Worm (Caenorhabditis elegans) whole organism, young adult: Measurements from ENCODE around the gene smc-6.

Experiments
- B0019.2 ChIP-seq: fragments of 200-800 bp; sonication (Bioruptor generic); conservative IDR thresholded peaks from 2 replicates; pipeline ENCODE4 v1.3.6; 2022; ENCODE audit warnings: missing genetic modification reagents, missing genetic modification characterization, missing compliant biosample characterization
- B0035.1 ChIP-seq: sonication (generic microtip); optimal IDR thresholded peaks from 2 replicates; lab custom pipeline; 2016; ENCODE audit warnings: missing genetic modification characterization, mild to moderate bottlenecking, missing compliant biosample characterization, missing genotype, missing genetic modification reagents
- C17E4.6 ChIP-seq: fragments of 200-800 bp; sonication (Bioruptor generic); IDR thresholded peaks from 2 replicates; pipeline ENCODE4 v1.3.6; 2022; ENCODE audit warnings: missing genetic modification reagents, missing genetic modification characterization, missing compliant biosample characterization
- F10E7.11 ChIP-seq: sonication (generic microtip); optimal IDR thresholded peaks from 2 replicates; lab custom pipeline; 2017; ENCODE audit warnings: mild to moderate bottlenecking, missing genetic modification characterization, moderate library complexity, missing compliant biosample characterization
- F37B4.10 ChIP-seq: fragments of 200-800 bp; sonication (Bioruptor generic); IDR thresholded peaks from 2 replicates; pipeline ENCODE4 v1.3.6; 2022; ENCODE audit warnings: missing genetic modification characterization, missing compliant biosample characterization
- F39B2.1 ChIP-seq: fragments of 200-800 bp; sonication (Bioruptor generic); IDR thresholded peaks from 2 replicates; pipeline ENCODE4 v1.3.6; 2022; ENCODE audit warnings: missing genetic modification reagents, missing genetic modification characterization, missing compliant biosample characterization
- F55B11.4 ChIP-seq: sonication (generic microtip); optimal IDR thresholded peaks from 2 replicates; lab custom pipeline; 2016; ENCODE audit warnings: missing compliant biosample characterization, missing genetic modification characterization, borderline replicate concordance; ENCODE audit not compliant: insufficient read depth
- Y56A3A.18 ChIP-seq: fragments of 200-800 bp; sonication (Bioruptor generic); IDR thresholded peaks from 2 replicates; pipeline ENCODE4 v1.3.6; 2022; ENCODE audit warnings: missing genetic modification reagents, missing genetic modification characterization, missing compliant biosample characterization
- Y95B8A.8 ChIP-seq: fragments of 200-800 bp; sonication (Bioruptor generic); IDR thresholded peaks from 2 replicates; pipeline ENCODE4 v1.3.6; 2022; ENCODE audit warnings: missing genetic modification reagents, missing genetic modification characterization, missing compliant biosample characterization
- akir-1 ChIP-seq: fragments of 200-800 bp; sonication (Bioruptor generic); optimal IDR thresholded peaks from 2 replicates; lab custom pipeline; 2018; ENCODE audit warnings: mild to moderate bottlenecking, missing genetic modification characterization, moderate library complexity, missing compliant biosample characterization
- aptf-3 ChIP-seq: fragments of 200-800 bp; sonication (Bioruptor generic); IDR thresholded peaks from 2 replicates; pipeline ENCODE4 v1.3.6; 2022; ENCODE audit warnings: missing genetic modification characterization, missing compliant biosample characterization
- bed-2 ChIP-seq: fragments of 200-800 bp; sonication (Bioruptor generic); IDR thresholded peaks from 2 replicates; pipeline ENCODE4 v1.3.6; 2022; ENCODE audit warnings: missing genetic modification reagents, missing genetic modification characterization, missing compliant biosample characterization
- cebp-1 ChIP-seq, 2 experiments: fragments of 200-800 bp in 1 of 2; sonication (Bioruptor generic) in 1 of 2; sonication (generic microtip) in 1 of 2; IDR thresholded peaks in 1 of 2; optimal IDR thresholded peaks in 1 of 2; 2 replicates each; pipeline versions ENCODE4 v1.3.6 to Lab custom; 2017 to 2022; ENCODE audit warnings: missing compliant biosample characterization in 2 of 2, missing genetic modification characterization in 2 of 2, mild to moderate bottlenecking in 1 of 2, missing genetic modification reagents in 1 of 2, moderate library complexity in 1 of 2
- ceh-79 ChIP-seq: sonication (generic microtip); optimal IDR thresholded peaks from 2 replicates; lab custom pipeline; 2017; ENCODE audit warnings: mild to moderate bottlenecking, missing genetic modification characterization, missing compliant biosample characterization
- ceh-91 ChIP-seq: fragments of 200-800 bp; sonication (Bioruptor generic); IDR thresholded peaks from 2 replicates; pipeline ENCODE4 v1.3.6; 2022; ENCODE audit warnings: missing genetic modification reagents, missing genetic modification characterization, missing compliant biosample characterization
- chd-7 ChIP-seq: sonication (generic microtip); optimal IDR thresholded peaks from 2 replicates; lab custom pipeline; 2016; ENCODE audit warnings: mild to moderate bottlenecking, missing genetic modification characterization, moderate library complexity, missing compliant biosample characterization
- die-1 ChIP-seq: sonication (generic microtip); optimal IDR thresholded peaks from 2 replicates; lab custom pipeline; 2016; ENCODE audit warnings: missing genotype, mild to moderate bottlenecking, missing genetic modification characterization, missing compliant biosample characterization
- dpff-1 ChIP-seq: sonication (generic microtip); optimal IDR thresholded peaks from 2 replicates; lab custom pipeline; 2017; ENCODE audit warnings: mild to moderate bottlenecking, missing genetic modification characterization, missing compliant biosample characterization
- efl-1 ChIP-seq: fragments of 150-350 bp; optimal IDR thresholded peaks from 2 replicates; lab custom pipeline; 2014; ENCODE audit warnings: missing biosample characterization, missing genetic modification reagents, missing genetic modification characterization
- egrh-3 ChIP-seq: fragments of 200-800 bp; sonication (Bioruptor generic); IDR thresholded peaks from 2 replicates; pipeline ENCODE4 v1.3.6; 2022; ENCODE audit warnings: missing genetic modification reagents, missing genetic modification characterization, missing compliant biosample characterization
- ekl-4 ChIP-seq: fragments of 200-800 bp; sonication (Bioruptor generic); IDR thresholded peaks from 2 replicates; pipeline ENCODE4 v1.3.6; 2022; ENCODE audit warnings: missing genetic modification reagents, missing genetic modification characterization, missing compliant biosample characterization
- ets-4 ChIP-seq: fragments of 200-800 bp; sonication (Bioruptor generic); optimal IDR thresholded peaks from 2 replicates; lab custom pipeline; 2018; ENCODE audit warnings: mild to moderate bottlenecking, missing genetic modification characterization, missing compliant biosample characterization
- gei-17 ChIP-seq: fragments of 200-800 bp; sonication (Bioruptor generic); optimal IDR thresholded peaks from 2 replicates; lab custom pipeline; 2018; ENCODE audit warnings: mild to moderate bottlenecking, missing genetic modification characterization, missing compliant biosample characterization
- hrde-1 ChIP-seq: sonication (generic microtip); optimal IDR thresholded peaks from 2 replicates; lab custom pipeline; 2016; ENCODE audit warnings: missing genetic modification characterization, mild to moderate bottlenecking, missing compliant biosample characterization, moderate library complexity, missing genotype, missing genetic modification reagents, borderline replicate concordance
- hsf-1 ChIP-seq: fragments of 200-800 bp; sonication (Bioruptor generic); IDR thresholded peaks from 2 replicates; pipeline ENCODE4 v1.3.6; 2022; ENCODE audit warnings: missing genetic modification reagents, missing genetic modification characterization, missing compliant biosample characterization
- let-526 ChIP-seq: fragments of 200-800 bp; sonication (Bioruptor generic); IDR thresholded peaks from 2 replicates; pipeline ENCODE4 v1.3.6; 2022; ENCODE audit warnings: missing genetic modification reagents, missing genetic modification characterization, missing compliant biosample characterization
- let-607 ChIP-seq, 2 experiments: fragments of 200-800 bp in 1 of 2; sonication (Bioruptor generic) in 1 of 2; sonication (generic microtip) in 1 of 2; optimal IDR thresholded peaks; 2 replicates each; lab custom pipeline; 2016 to 2018; ENCODE audit warnings: mild to moderate bottlenecking in 2 of 2, missing compliant biosample characterization in 2 of 2, missing genetic modification characterization in 2 of 2, moderate library complexity in 2 of 2, missing genotype in 1 of 2
- lin-26 ChIP-seq: fragments of 200-800 bp; sonication (Bioruptor generic); IDR thresholded peaks from 2 replicates; pipeline ENCODE4 v1.3.6; 2022; ENCODE audit warnings: missing genetic modification reagents, missing genetic modification characterization, missing compliant biosample characterization
- lin-35 ChIP-seq, 3 experiments: fragments of 150-350 bp in 2 of 3; sonication (generic microtip) in 1 of 3; optimal IDR thresholded peaks; 2 replicates each; lab custom pipeline; 2014 to 2018; ENCODE audit warnings: missing biosample characterization in 3 of 3, missing genetic modification characterization in 3 of 3, missing genetic modification reagents in 3 of 3
- lin-54 ChIP-seq: fragments of 200-800 bp; sonication (Bioruptor generic); optimal IDR thresholded peaks from 2 replicates; lab custom pipeline; 2018; ENCODE audit warnings: mild to moderate bottlenecking, missing genetic modification characterization, missing compliant biosample characterization
- lsl-1 ChIP-seq: fragments of 200-800 bp; sonication (Bioruptor generic); optimal IDR thresholded peaks from 2 replicates; lab custom pipeline; 2018; ENCODE audit warnings: mild to moderate bottlenecking, missing genetic modification characterization, moderate library complexity, missing compliant biosample characterization
- lsy-27 ChIP-seq: sonication (generic microtip); optimal IDR thresholded peaks from 2 replicates; lab custom pipeline; 2017; ENCODE audit warnings: missing genetic modification characterization, mild to moderate bottlenecking, missing compliant biosample characterization, antibody characterized with exemption, missing genotype, borderline replicate concordance; ENCODE audit not compliant: insufficient read depth
- madf-3 ChIP-seq: fragments of 200-800 bp; sonication (Bioruptor generic); IDR thresholded peaks from 2 replicates; pipeline ENCODE4 v1.3.6; 2022; ENCODE audit warnings: missing genetic modification reagents, missing genetic modification characterization, missing compliant biosample characterization
- mcd-1 ChIP-seq: fragments of 200-800 bp; sonication (Bioruptor generic); IDR thresholded peaks from 2 replicates; pipeline ENCODE4 v1.3.6; 2022; ENCODE audit warnings: missing genetic modification reagents, missing genetic modification characterization, missing compliant biosample characterization
- mel-28 ChIP-seq: sonication (generic microtip); optimal IDR thresholded peaks from 2 replicates; lab custom pipeline; 2016; ENCODE audit warnings: borderline replicate concordance, mild to moderate bottlenecking, missing genetic modification characterization, missing compliant biosample characterization
- mes-4 ChIP-seq: sonication (generic microtip); optimal IDR thresholded peaks from 2 replicates; lab custom pipeline; 2016; ENCODE audit warnings: missing genotype, missing genetic modification characterization, missing compliant biosample characterization
- nfyb-1 ChIP-seq: fragments of 200-800 bp; sonication (Bioruptor generic); IDR thresholded peaks from 2 replicates; pipeline ENCODE4 v1.3.6; 2022; ENCODE audit warnings: missing genetic modification reagents, missing genetic modification characterization, missing compliant biosample characterization
- nhr-80 ChIP-seq: sonication (generic microtip); optimal IDR thresholded peaks from 2 replicates; lab custom pipeline; 2016; ENCODE audit warnings: missing genetic modification characterization, missing compliant biosample characterization
- pbrm-1 ChIP-seq: fragments of 200-800 bp; sonication (Bioruptor generic); IDR thresholded peaks from 2 replicates; pipeline ENCODE4 v1.3.6; 2022; ENCODE audit warnings: missing genetic modification reagents, missing genetic modification characterization, missing compliant biosample characterization
- pha-4 ChIP-seq: fragments of 150-350 bp; sonication (generic microtip); optimal IDR thresholded peaks from 2 replicates; lab custom pipeline; 2014; ENCODE audit warnings: missing biosample characterization, missing genetic modification reagents, missing genetic modification characterization
- repo-1 ChIP-seq: sonication (generic microtip); optimal IDR thresholded peaks from 2 replicates; lab custom pipeline; 2017; ENCODE audit warnings: mild to moderate bottlenecking, missing genetic modification characterization, missing compliant biosample characterization
- snpc-1.1 ChIP-seq: sonication (generic microtip); optimal IDR thresholded peaks from 2 replicates; lab custom pipeline; 2017; ENCODE audit warnings: missing genetic modification characterization, mild to moderate bottlenecking, missing compliant biosample characterization, antibody characterized with exemption, moderate library complexity, missing genotype, missing genetic modification reagents; ENCODE audit not compliant: insufficient read depth
- tbp1 ChIP-seq: fragments of 200-800 bp; sonication (Bioruptor generic); optimal IDR thresholded peaks from 2 replicates; lab custom pipeline; 2018; ENCODE audit warnings: mild to moderate bottlenecking, missing genetic modification characterization, missing compliant biosample characterization
- unc-130 ChIP-seq: sonication (generic microtip); optimal IDR thresholded peaks from 2 replicates; lab custom pipeline; 2016; ENCODE audit warnings: missing genetic modification reagents, missing genetic modification characterization, missing compliant biosample characterization
- zfh-2 ChIP-seq: fragments of 200-800 bp; sonication (Bioruptor generic); conservative IDR thresholded peaks from 2 replicates; pipeline ENCODE4 v1.3.6; 2022; ENCODE audit warnings: missing genetic modification reagents, missing genetic modification characterization, missing compliant biosample characterization
- ztf-18 ChIP-seq: sonication (generic microtip); optimal IDR thresholded peaks from 2 replicates; lab custom pipeline; 2016; ENCODE audit warnings: missing genotype, mild to moderate bottlenecking, missing genetic modification characterization, missing compliant biosample characterization

The smc-6 gene

ce11 chrII:11619895-11620439, 41.5 kb downstream of the smc-6 start (continued):
- TF ChIP-seq dpff-1 (tag; lab: Kevin White, UChicago) (no peak), hsf-1 (GFP tag; lab: Robert Waterston, UW) (no peak), nhr-80 (peak; percentile 100), hrde-1 (tag; lab: Kevin White, UChicago) (no peak), gei-17 (GFP tag; lab: Kevin White, UChicago) (peak; percentile 61), pbrm-1 (GFP tag; lab: Robert Waterston, UW) (0 out of 2 replicates have a peak, but pooled peaks have one; percentile 55), F39B2.1 (GFP tag; lab: Robert Waterston, UW) (no peak), unc-130 (GFP tag; lab: Kevin White, UChicago) (no peak), aptf-3 (GFP tag; lab: Robert Waterston, UW) (no peak), ztf-18 (tag; lab: Kevin White, UChicago) (peak; percentile 55), zfh-2 (GFP tag; lab: Robert Waterston, UW) (peak; percentile 100), tbp1 (GFP tag; lab: Kevin White, UChicago) (peak; percentile 39), Y95B8A.8 (no peak), let-526 (no peak), lin-35 (GFP tag; optimal IDR thresholded peaks at IDR 0.05; lab: Kevin White, UChicago) (peak in 1 of 3 experiments; percentile 36), cebp-1 (GFP tag; IDR thresholded peaks at IDR 0.05; lab: Robert Waterston, UW) (peak; percentile 71), cebp-1 (tag; optimal IDR thresholded peaks at IDR 0.05; lab: Kevin White, UChicago) (peak; percentile 89), lin-54 (peak; percentile 49), akir-1 (no peak), ceh-79 (tag; lab: Kevin White, UChicago) (no peak), C17E4.6 (GFP tag; lab: Robert Waterston, UW) (no peak), lin-26 (GFP tag; lab: Robert Waterston, UW) (no peak), snpc-1.1 (tag; lab: Kevin White, UChicago) (no peak), mcd-1 (peak; percentile 73), ets-4 (GFP tag; lab: Kevin White, UChicago) (peak; percentile 79), egrh-3 (peak; percentile 92), ceh-91 (GFP tag; lab: Robert Waterston, UW) (no peak), let-607 (tag; optimal IDR thresholded peaks at IDR 0.05; lab: Kevin White, UChicago) (peak; percentile 51 to 68), madf-3 (GFP tag; lab: Robert Waterston, UW) (0 out of 2 replicates have a peak, but pooled peaks have one; percentile 36), mes-4 (no peak), B0019.2 (GFP tag; lab: Robert Waterston, UW) (no peak), efl-1 (GFP tag; lab: Kevin White, UChicago) (no peak), bed-2 (GFP tag; lab: Robert Waterston, UW) (0 out of 2 replicates have a peak, but pooled peaks have one; percentile 53), lsl-1 (no peak), mel-28 (tag; lab: Kevin White, UChicago) (no peak), B0035.1 (tag; lab: Kevin White, UChicago) (peak; percentile 76), repo-1 (peak; percentile 39), chd-7 (peak; percentile 59), die-1 (peak; percentile 50), pha-4 (tag; lab: Kevin White, UChicago) (no peak), ekl-4 (peak; percentile 49; the same call in 1 of the 2 replicates), lsy-27 (tag; lab: Kevin White, UChicago) (no peak), F10E7.11 (no peak), F55B11.4 (tag; lab: Kevin White, UChicago) (no peak), nfyb-1 (peak; percentile 79), F37B4.10 (GFP tag; lab: Robert Waterston, UW) (0 out of 2 replicates have a peak, but pooled peaks have one; percentile 12), Y56A3A.18 (GFP tag; lab: Robert Waterston, UW) (no peak)
